Worm (Caenorhabditis elegans) whole organism, L4 larva: Measurements from ENCODE around the gene C25H3.14.

Experiments used
- D1046.2 ChIP-seq: fragments of 200-800 bp; sonication (Bioruptor generic); IDR thresholded peaks from 2 replicates; pipeline ENCODE4 v1.3.6; 2022; ENCODE audit warnings: missing genetic modification characterization, missing compliant biosample characterization
- F44E2.7 ChIP-seq: fragments of 200-800 bp; sonication (Bioruptor generic); IDR thresholded peaks from 2 replicates; pipeline ENCODE4 v2.1.2; 2022; ENCODE audit warnings: missing genetic modification characterization, missing compliant biosample characterization
- Y105C5A.15 ChIP-seq: fragments of 200-800 bp; sonication (Bioruptor generic); IDR thresholded peaks from 2 replicates; pipeline ENCODE4 v1.3.6; 2022; ENCODE audit warnings: missing genetic modification characterization, missing compliant biosample characterization
- Y48G9A.11 ChIP-seq: fragments of 200-800 bp; sonication (Bioruptor generic); IDR thresholded peaks from 2 replicates; pipeline ENCODE4 v1.3.6; 2022; ENCODE audit warnings: missing genetic modification reagents, missing genetic modification characterization, missing compliant biosample characterization
- attf-4 ChIP-seq: sonication (generic microtip); optimal IDR thresholded peaks from 3 replicates; lab custom pipeline; 2017; ENCODE audit warnings: missing biosample characterization, missing genetic modification characterization
- ceh-20 ChIP-seq: fragments of 200-800 bp; sonication (Bioruptor generic); IDR thresholded peaks from 2 replicates; pipeline ENCODE4 v1.3.6; 2022; ENCODE audit warnings: missing genetic modification reagents, missing genetic modification characterization, missing compliant biosample characterization
- ceh-32 ChIP-seq: sonication (generic microtip); optimal IDR thresholded peaks from 2 replicates; lab custom pipeline; 2016; ENCODE audit warnings: mild to moderate bottlenecking, missing genetic modification characterization, missing compliant biosample characterization; ENCODE audit not compliant: poor library complexity
- ceh-44 ChIP-seq: fragments of 200-800 bp; sonication (Bioruptor generic); IDR thresholded peaks from 2 replicates; pipeline ENCODE4 v1.3.6; 2022; ENCODE audit warnings: missing genetic modification reagents, missing genetic modification characterization, missing compliant biosample characterization
- ceh-82 ChIP-seq: sonication (generic microtip); optimal IDR thresholded peaks from 2 replicates; lab custom pipeline; 2017; ENCODE audit warnings: missing biosample characterization, missing genetic modification characterization
- ces-1 ChIP-seq: fragments of 150-350 bp; sonication (generic microtip); optimal IDR thresholded peaks from 4 replicates; lab custom pipeline; 2014; ENCODE audit warnings: missing biosample characterization, missing genetic modification reagents, missing genetic modification characterization
- cey-2 ChIP-seq: sonication (generic microtip); optimal IDR thresholded peaks from 3 replicates; lab custom pipeline; 2017; ENCODE audit warnings: missing genetic modification characterization, mild to moderate bottlenecking, missing compliant biosample characterization, antibody characterized with exemption, borderline replicate concordance; ENCODE audit not compliant: insufficient read depth
- ctbp-1 ChIP-seq: fragments of 200-800 bp; sonication (Bioruptor generic); IDR thresholded peaks from 2 replicates; pipeline ENCODE4 v1.3.6; 2022; ENCODE audit warnings: missing genetic modification reagents, missing genetic modification characterization, missing compliant biosample characterization
- daf-19 ChIP-seq: fragments of 200-800 bp; sonication (Bioruptor generic); conservative IDR thresholded peaks from 2 replicates; pipeline ENCODE4 v1.3.6; 2022; ENCODE audit warnings: missing genetic modification characterization, missing compliant biosample characterization
- duxl-1 ChIP-seq: sonication (generic microtip); optimal IDR thresholded peaks from 2 replicates; lab custom pipeline; 2016; ENCODE audit warnings: mild to moderate bottlenecking, missing genetic modification characterization, moderate library complexity, missing compliant biosample characterization; ENCODE audit not compliant: poor library complexity
- dve-1 ChIP-seq: sonication (generic microtip); optimal IDR thresholded peaks from 2 replicates; lab custom pipeline; 2017; ENCODE audit warnings: antibody characterized with exemption, mild to moderate bottlenecking, missing genetic modification characterization, missing compliant biosample characterization; ENCODE audit not compliant: insufficient read depth
- egl-43 ChIP-seq: fragments of 200-800 bp; sonication (Bioruptor generic); IDR thresholded peaks from 2 replicates; pipeline ENCODE4 v1.3.6; 2022; ENCODE audit warnings: missing genetic modification reagents, missing genetic modification characterization, missing compliant biosample characterization
- hlh-30 ChIP-seq: sonication (generic microtip); optimal IDR thresholded peaks from 2 replicates; lab custom pipeline; 2017; ENCODE audit warnings: antibody characterized with exemption, mild to moderate bottlenecking, missing genetic modification characterization, missing compliant biosample characterization; ENCODE audit not compliant: insufficient read depth
- lin-1 ChIP-seq: fragments of 200-800 bp; sonication (Bioruptor generic); IDR thresholded peaks from 2 replicates; pipeline ENCODE4 v1.3.6; 2022; ENCODE audit warnings: missing genetic modification reagents, missing genetic modification characterization, missing compliant biosample characterization
- lin-13 ChIP-seq: fragments of 150-350 bp; optimal IDR thresholded peaks from 2 replicates; lab custom pipeline; 2014; ENCODE audit warnings: missing biosample characterization, missing genetic modification reagents, missing genetic modification characterization
- lin-29 ChIP-seq: fragments of 200-800 bp; sonication (Bioruptor generic); IDR thresholded peaks from 2 replicates; pipeline ENCODE4 v1.3.6; 2022; ENCODE audit warnings: missing genetic modification reagents, missing genetic modification characterization, missing compliant biosample characterization
- lin-38 ChIP-seq: fragments of 200-800 bp; sonication (Bioruptor generic); IDR thresholded peaks from 2 replicates; pipeline ENCODE4 v1.3.6; 2022; ENCODE audit warnings: missing genetic modification reagents, missing genetic modification characterization, missing compliant biosample characterization
- lin-39 ChIP-seq: fragments of 150-350 bp; optimal IDR thresholded peaks from 2 replicates; lab custom pipeline; 2014; ENCODE audit warnings: missing biosample characterization, missing genetic modification reagents, missing genetic modification characterization
- lir-3 ChIP-seq: sonication (generic microtip); optimal IDR thresholded peaks from 2 replicates; lab custom pipeline; 2016; ENCODE audit warnings: mild to moderate bottlenecking, missing genetic modification characterization, missing compliant biosample characterization
- lsy-2 ChIP-seq, 2 experiments: fragments of 150-350 bp in 1 of 2; sonication (generic microtip) in 1 of 2; optimal IDR thresholded peaks; 2 replicates each; lab custom pipeline; 2014 to 2017; ENCODE audit warnings: missing biosample characterization in 2 of 2, missing genetic modification characterization in 2 of 2
- madf-9 ChIP-seq: fragments of 200-800 bp; sonication (Bioruptor generic); conservative IDR thresholded peaks from 2 replicates; pipeline ENCODE4 v1.3.6; 2022; ENCODE audit warnings: missing genetic modification reagents, missing genetic modification characterization, missing compliant biosample characterization
- mdt-29 ChIP-seq: fragments of 200-800 bp; sonication (Bioruptor generic); IDR thresholded peaks from 2 replicates; pipeline ENCODE4 v1.3.6; 2022; ENCODE audit warnings: missing genetic modification reagents, missing genetic modification characterization, missing compliant biosample characterization
- mep-1 ChIP-seq: fragments of 150-350 bp; sonication (generic microtip); optimal IDR thresholded peaks from 3 replicates; lab custom pipeline; 2014; ENCODE audit warnings: missing biosample characterization, missing genetic modification characterization
- nhr-102 ChIP-seq: sonication (generic microtip); optimal IDR thresholded peaks from 2 replicates; lab custom pipeline; 2016; ENCODE audit warnings: mild to moderate bottlenecking, missing genetic modification characterization, moderate library complexity, missing compliant biosample characterization
- nhr-237 ChIP-seq: sonication (generic microtip); optimal IDR thresholded peaks from 2 replicates; lab custom pipeline; 2017; ENCODE audit warnings: missing biosample characterization, missing genetic modification characterization
- nhr-25 ChIP-seq: sonication (generic microtip); optimal IDR thresholded peaks from 2 replicates; lab custom pipeline; 2017; ENCODE audit warnings: missing genetic modification characterization, mild to moderate bottlenecking, missing compliant biosample characterization, antibody characterized with exemption, moderate library complexity, borderline replicate concordance; ENCODE audit not compliant: insufficient read depth
- nhr-48 ChIP-seq: sonication (generic microtip); optimal IDR thresholded peaks from 2 replicates; lab custom pipeline; 2016; ENCODE audit warnings: mild to moderate bottlenecking, missing genetic modification characterization, missing compliant biosample characterization
- nhr-77 ChIP-seq: fragments of 150-350 bp; optimal IDR thresholded peaks from 2 replicates; lab custom pipeline; 2014; ENCODE audit warnings: missing biosample characterization, missing genetic modification characterization
- pha-4 ChIP-seq, 2 experiments: fragments of 150-350 bp in 1 of 2; fragments of 200-800 bp in 1 of 2; sonication (Bioruptor generic) in 1 of 2; IDR thresholded peaks in 1 of 2; optimal IDR thresholded peaks in 1 of 2; 2 replicates each; pipeline versions ENCODE4 v1.3.6 to Lab custom; 2014 to 2022; ENCODE audit warnings: missing genetic modification characterization in 2 of 2, missing genetic modification reagents in 2 of 2, missing biosample characterization in 1 of 2, missing compliant biosample characterization in 1 of 2
- php-3 ChIP-seq: fragments of 200-800 bp; sonication (Bioruptor generic); IDR thresholded peaks from 2 replicates; pipeline ENCODE4 v1.3.6; 2022; ENCODE audit warnings: missing genetic modification reagents, missing genetic modification characterization, missing compliant biosample characterization
- pqm-1 ChIP-seq: sonication (generic microtip); optimal IDR thresholded peaks from 2 replicates; lab custom pipeline; 2017; ENCODE audit warnings: missing biosample characterization, missing genetic modification characterization
- rbr-2 ChIP-seq: sonication (generic microtip); optimal IDR thresholded peaks from 2 replicates; lab custom pipeline; 2016; ENCODE audit warnings: missing genotype, missing genetic modification characterization, missing compliant biosample characterization
- set-16 ChIP-seq: fragments of 200-800 bp; sonication (Bioruptor generic); IDR thresholded peaks from 2 replicates; pipeline ENCODE4 v1.3.6; 2022; ENCODE audit warnings: missing genetic modification reagents, missing genetic modification characterization, missing compliant biosample characterization
- spr-1 ChIP-seq: sonication (generic microtip); optimal IDR thresholded peaks from 2 replicates; lab custom pipeline; 2016; ENCODE audit warnings: mild to moderate bottlenecking, missing genetic modification characterization, missing compliant biosample characterization
- spr-3 ChIP-seq: fragments of 200-800 bp; sonication (Bioruptor generic); optimal IDR thresholded peaks from 2 replicates; lab custom pipeline; 2018; ENCODE audit warnings: mild to moderate bottlenecking, missing genetic modification characterization, missing compliant biosample characterization
- tag-97 ChIP-seq: fragments of 200-800 bp; sonication (Bioruptor generic); IDR thresholded peaks from 2 replicates; pipeline ENCODE4 v1.3.6; 2022; ENCODE audit warnings: missing genetic modification characterization, missing compliant biosample characterization
- tra-1 ChIP-seq: fragments of 200-800 bp; sonication (Bioruptor generic); IDR thresholded peaks from 2 replicates; pipeline ENCODE4 v1.3.6; 2022; ENCODE audit warnings: missing genetic modification reagents, missing genetic modification characterization, missing compliant biosample characterization
- unc-130 ChIP-seq: sonication (generic microtip); optimal IDR thresholded peaks from 2 replicates; lab custom pipeline; 2016; ENCODE audit warnings: missing genetic modification reagents, missing genetic modification characterization, missing compliant biosample characterization
- unc-62 ChIP-seq, 3 experiments: fragments of 150-350 bp in 1 of 3; sonication (generic microtip); optimal IDR thresholded peaks in 2 of 3; peaks in 1 of 3; 1 replicate in 1 of 3; 2 replicates in 2 of 3; lab custom pipeline; 2014 to 2017; ENCODE audit warnings: missing biosample characterization in 3 of 3, missing genetic modification characterization in 3 of 3, missing genetic modification reagents in 3 of 3, missing genotype in 1 of 3
- vab-7 ChIP-seq: fragments of 200-800 bp; sonication (Bioruptor generic); IDR thresholded peaks from 2 replicates; pipeline ENCODE4 v1.3.6; 2022; ENCODE audit warnings: missing genetic modification reagents, missing genetic modification characterization, missing compliant biosample characterization
- zfp-2 ChIP-seq: sonication (generic microtip); optimal IDR thresholded peaks from 2 replicates; lab custom pipeline; 2016; ENCODE audit warnings: mild to moderate bottlenecking, missing genetic modification characterization, missing compliant biosample characterization
- ztf-7 ChIP-seq: fragments of 150-350 bp; optimal IDR thresholded peaks from 2 replicates; lab custom pipeline; 2014; ENCODE audit warnings: missing biosample characterization, missing genetic modification characterization

The C25H3.14 gene

DNA sequence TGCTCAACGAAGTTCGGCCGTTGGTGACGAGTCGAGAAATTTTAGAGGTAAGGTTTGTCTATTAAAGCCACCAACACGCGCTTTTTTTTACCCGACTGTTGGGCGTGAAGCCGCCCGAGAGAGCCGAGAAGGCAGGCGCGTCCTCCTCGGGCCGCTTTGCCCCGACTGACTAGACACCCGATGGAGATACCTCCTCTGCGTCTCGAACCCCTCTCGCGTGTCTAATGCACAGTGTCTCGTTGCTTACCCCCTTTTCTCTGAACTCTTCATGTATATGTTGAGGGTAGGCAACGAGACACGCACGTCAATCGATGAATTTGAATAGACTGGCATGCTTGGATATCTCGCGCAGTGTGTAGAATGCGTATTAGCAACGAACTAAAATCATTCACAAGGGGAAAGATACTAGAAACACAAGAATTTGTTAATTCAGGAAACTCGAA lies 33.1 kb upstream of the C25H3.14 start (continued):
- TF ChIP-seq attf-4 (tag; lab: Kevin White, UChicago) (no peak), nhr-237 (tag; lab: Kevin White, UChicago) (peak; percentile 42), lin-29 (peak; percentile 89), lin-38 (peak; percentile 89), vab-7 (GFP tag; lab: Robert Waterston, UW) (peak; percentile 97), php-3 (GFP tag; lab: Robert Waterston, UW) (peak; percentile 90), dve-1 (tag; lab: Kevin White, UChicago) (peak; percentile 80), ztf-7 (peak; percentile 9), madf-9 (GFP tag; lab: Robert Waterston, UW) (peak; percentile 90), ctbp-1 (GFP tag; lab: Robert Waterston, UW) (peak; percentile 99), zfp-2 (tag; lab: Kevin White, UChicago) (peak; percentile 57), ceh-20 (GFP tag; lab: Robert Waterston, UW) (peak; percentile 96), lin-13 (peak; percentile 76), ceh-44 (GFP tag; lab: Robert Waterston, UW) (peak; percentile 34; the same call in 1 of the 2 replicates), egl-43 (GFP tag; lab: Robert Waterston, UW) (peak; percentile 99), pqm-1 (tag; lab: Kevin White, UChicago) (peak; percentile 11), Y105C5A.15 (peak; percentile 99), nhr-48 (tag; lab: Kevin White, UChicago) (peak; percentile 73)

DNA sequence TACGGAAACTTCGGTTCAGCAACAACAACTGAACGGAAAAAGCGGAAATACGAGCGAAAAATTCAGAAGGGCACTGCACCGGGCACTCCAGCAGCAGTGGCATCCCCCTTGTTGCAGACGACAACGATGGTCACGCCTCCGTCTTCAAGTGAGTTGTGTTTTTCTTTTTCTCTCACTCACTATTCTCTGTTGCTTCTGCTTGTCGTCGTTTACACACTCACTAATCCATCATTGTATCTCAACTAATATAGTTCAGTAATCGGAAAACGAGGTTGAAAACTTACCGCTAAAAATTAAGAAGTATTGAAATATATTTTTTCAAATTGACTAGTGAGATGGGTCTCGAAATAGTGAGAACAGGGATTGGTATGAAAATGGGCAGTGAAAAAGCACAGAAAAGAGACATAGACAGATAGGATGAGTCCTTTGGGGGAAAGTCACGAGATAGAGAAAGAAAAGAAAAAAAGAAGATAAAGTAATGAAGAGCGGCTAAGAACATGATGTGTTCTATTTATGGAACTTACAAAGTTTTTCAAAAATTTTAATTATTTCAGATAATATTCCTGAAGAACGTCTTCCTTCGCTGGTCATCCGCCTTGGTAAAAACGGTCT lies 31.6 kb upstream of the C25H3.14 start:
- TF ChIP-seq Y48G9A.11 (GFP tag; lab: Robert Waterston, UW) (0 out of 2 replicates have a peak, but pooled peaks have one; percentile 37), ceh-32 (tag; lab: Kevin White, UChicago) (no peak), mdt-29 (no peak), F44E2.7 (GFP tag; lab: Robert Waterston, UW) (no peak), tag-97 (GFP tag; lab: Robert Waterston, UW) (no peak), lsy-2 (tag; optimal IDR thresholded peaks at IDR 0.05; lab: Kevin White, UChicago) (peak in 1 of 2 experiments; percentile 50), nhr-77 (tag; lab: Kevin White, UChicago) (no peak), spr-3 (GFP tag; lab: Kevin White, UChicago) (no peak), rbr-2 (peak; percentile 13), lin-1 (no peak), nhr-25 (tag; lab: Kevin White, UChicago) (no peak), ces-1 (no peak), pha-4 (GFP tag; IDR thresholded peaks at IDR 0.05; lab: Robert Waterston, UW) (no peak), pha-4 (tag; optimal IDR thresholded peaks at IDR 0.05; lab: Kevin White, UChicago) (no peak), set-16 (GFP tag; lab: Robert Waterston, UW) (no peak), attf-4 (tag; lab: Kevin White, UChicago) (no peak), unc-130 (GFP tag; lab: Kevin White, UChicago) (no peak), nhr-102 (tag; lab: Kevin White, UChicago) (no peak), lin-38 (no peak), tra-1 (GFP tag; lab: Robert Waterston, UW) (no peak), hlh-30 (peak; percentile 73), php-3 (GFP tag; lab: Robert Waterston, UW) (no peak), spr-1 (no peak), cey-2 (tag; lab: Kevin White, UChicago) (no peak), mep-1 (peak; percentile 8), lin-39 (tag; lab: Kevin White, UChicago) (no peak), madf-9 (GFP tag; lab: Robert Waterston, UW) (no peak), ceh-82 (tag; lab: Kevin White, UChicago) (no peak), daf-19 (GFP tag; lab: Robert Waterston, UW) (no peak), D1046.2 (GFP tag; lab: Robert Waterston, UW) (no peak), lir-3 (tag; lab: Kevin White, UChicago) (no peak), unc-62 (GFP tag; optimal IDR thresholded peaks at IDR 0.05 in 1 of 2; lab: Kevin White, UChicago) (peak in 1 of 2 experiments; percentile 91), unc-62 (tag; optimal IDR thresholded peaks at IDR 0.05; lab: Kevin White, UChicago) (no peak), duxl-1 (tag; lab: Kevin White, UChicago) (no peak)
